Worm (Caenorhabditis elegans): ENCODE measurements around the gene ccd-5.
A peak's percentile ranks its signal among the peaks of the same experiment; 100 is the strongest.

The ccd-5 gene

ce11 chrX:2553433-2553860 lies 19.0 kb downstream of the ccd-5 start (continued):
- TF ChIP-seq mes-4 (tag; optimal IDR thresholded peaks at IDR 0.05) (peak; percentile 30), hrde-1 (tag; optimal IDR thresholded peaks at IDR 0.05; ENCODE audit: borderline replicate concordance) (peak; percentile 70), ztf-3 (GFP tag; optimal IDR thresholded peaks at IDR 0.05) (peak; percentile 75), akir-1 (GFP tag; optimal IDR thresholded peaks at IDR 0.05) (no peak), ceh-27 (GFP tag; optimal IDR thresholded peaks at IDR 0.05) (peak; percentile 64), ama-1 (optimal IDR thresholded peaks at IDR 0.05) (no peak), ama-1 (GFP tag; optimal IDR thresholded peaks at IDR 0.05) (peak; percentile 80 to 82), egrh-3 (GFP tag; IDR thresholded peaks at IDR 0.05) (peak; percentile 52; the same call in 1 of the 2 replicates), xnd-1 (tag; optimal IDR thresholded peaks at IDR 0.05) (no peak), aptf-2 (GFP tag; conservative IDR thresholded peaks at IDR 0.05) (no peak), cebp-2 (GFP tag; IDR thresholded peaks at IDR 0.05) (peak; percentile 76; the same call in 1 of the 2 replicates), lag-1 (GFP tag; IDR thresholded peaks at IDR 0.05) (no peak), T26A5.8 (tag; optimal IDR thresholded peaks at IDR 0.05) (peak; percentile 46), Y95B8A.8 (GFP tag; IDR thresholded peaks at IDR 0.05) (no peak), F57C9.4 (tag; optimal IDR thresholded peaks at IDR 0.05) (no peak), egl-44 (GFP tag; IDR thresholded peaks at IDR 0.05) (peak; percentile 74; the same call in 1 of the 2 replicates), repo-1 (tag; optimal IDR thresholded peaks at IDR 0.05) (peak; percentile 43), ekl-4 (GFP tag; IDR thresholded peaks at IDR 0.05) (peak; percentile 77), lin-54 (GFP tag; optimal IDR thresholded peaks at IDR 0.05) (peak; percentile 51), efl-1 (GFP tag; optimal IDR thresholded peaks at IDR 0.05) (no peak), ZK185.1 (tag; optimal IDR thresholded peaks at IDR 0.05; ENCODE audit: poor library complexity, severe bottlenecking) (peak; percentile 92), nhr-27 (tag; optimal IDR thresholded peaks at IDR 0.05) (no peak), nfya-2 (GFP tag; IDR thresholded peaks at IDR 0.05) (no peak), dox-1 (GFP tag; IDR thresholded peaks at IDR 0.05) (peak; percentile 71), chd-7 (tag; optimal IDR thresholded peaks at IDR 0.05) (peak; percentile 85), Y67H2A.10 (GFP tag; conservative IDR thresholded peaks at IDR 0.05) (no peak), athp-1 (tag; optimal IDR thresholded peaks at IDR 0.05) (peak; percentile 50), lir-1 (GFP tag; conservative IDR thresholded peaks at IDR 0.05) (peak; percentile 54; the same call in 1 of the 2 replicates), F49E8.2 (tag; optimal IDR thresholded peaks at IDR 0.05; ENCODE audit: insufficient read depth) (peak; percentile 1), madf-3 (GFP tag; IDR thresholded peaks at IDR 0.05) (peak; percentile 85), dpff-1 (tag; optimal IDR thresholded peaks at IDR 0.05) (no peak), gei-17 (GFP tag; optimal IDR thresholded peaks at IDR 0.05) (no peak), zim-3 (tag; optimal IDR thresholded peaks at IDR 0.05) (no peak), unc-62 (GFP tag; optimal IDR thresholded peaks at IDR 0.05) (peak; percentile 13), Y53G8AR.9 (GFP tag; conservative IDR thresholded peaks at IDR 0.05) (no peak), F55B11.4 (tag; optimal IDR thresholded peaks at IDR 0.05; ENCODE audit: borderline replicate concordance, insufficient read depth) (no peak), let-607 (tag; optimal IDR thresholded peaks at IDR 0.05) (peak in 1 of 2 experiments; percentile 74), sdz-38 (tag; optimal IDR thresholded peaks at IDR 0.05) (peak; percentile 42), Y79H2A.3 (GFP tag; conservative IDR thresholded peaks at IDR 0.05) (no peak), ztf-26 (tag; optimal IDR thresholded peaks at IDR 0.05) (peak; percentile 34), attf-6 (GFP tag; IDR thresholded peaks at IDR 0.05) (no peak), tbx-9 (tag; optimal IDR thresholded peaks at IDR 0.05; ENCODE audit: borderline replicate concordance) (no peak), hlh-12 (tag; optimal IDR thresholded peaks at IDR 0.05) (peak; percentile 70), nhr-179 (tag; optimal IDR thresholded peaks at IDR 0.05) (peak; percentile 59), attf-3 (GFP tag; conservative IDR thresholded peaks at IDR 0.05) (no peak), D2030.7 (GFP tag; IDR thresholded peaks at IDR 0.05) (peak; percentile 58; the same call in 1 of the 2 replicates), mel-28 (tag; optimal IDR thresholded peaks at IDR 0.05; ENCODE audit: borderline replicate concordance) (no peak), F33H1.4 (GFP tag; IDR thresholded peaks at IDR 0.05) (no peak), sea-2 (GFP tag; IDR thresholded peaks at IDR 0.05) (0 out of 2 replicates have a peak, but pooled peaks have one; percentile 57)
